Fruit fly (Drosophila melanogaster) whole organism: Measurements from ENCODE around the gene cpo.

Experiments
- CG8478 ChIP-seq: fragments of >200 bp; optimal IDR thresholded peaks from 2 replicates; lab custom pipeline; 2018; ENCODE audit warnings: inconsistent platforms
- Dll ChIP-seq: fragments of >200 bp; optimal IDR thresholded peaks from 2 replicates; lab custom pipeline; 2017
- EcR ChIP-seq, 2 experiments: fragments of >200 bp; optimal IDR thresholded peaks; 2 replicates each; lab custom pipeline; 2017; ENCODE audit warnings: missing biosample characterization in 2 of 2, missing genetic modification characterization in 2 of 2, missing genetic modification reagents in 2 of 2
- psq ChIP-seq: fragments of >200 bp; optimal IDR thresholded peaks from 2 replicates; lab custom pipeline; 2017
- usp ChIP-seq: fragments of >200 bp; optimal IDR thresholded peaks from 2 replicates; lab custom pipeline; 2017; ENCODE audit warnings: missing biosample characterization, missing genetic modification characterization, mixed read lengths

dm6 chr3R:18027789-18028188 is 108.2 kb downstream of the cpo start:
- no peak for TF ChIP-seq CG8478 (lab: Kevin White, UChicago)
- TF ChIP-seq EcR (GFP tag; optimal IDR thresholded peaks at IDR 0.05; lab: Kevin White, UChicago), result no peak
- no peak for TF ChIP-seq psq
- no peak for TF ChIP-seq Dll (lab: Kevin White, UChicago)
- TF ChIP-seq usp (GFP tag; lab: Kevin White, UChicago), result no peak
